Worm (Caenorhabditis elegans) whole organism, late embryonic: ENCODE data around the gene wnk-1.
A peak's percentile ranks its signal among the peaks of the same experiment; 100 is the strongest.
"Not testable (repeated sequence)": the region's sequence is repeated elsewhere in the genome, so short reads cannot be mapped to it uniquely, and the experiment has no call there.

Experiments
- C38D4.7 ChIP-seq: fragments of 200-800 bp; sonication (Bioruptor generic); optimal IDR thresholded peaks from 2 replicates; lab custom pipeline; 2018; ENCODE audit warnings: mild to moderate bottlenecking, missing genetic modification characterization, moderate library complexity, missing compliant biosample characterization
- Y22D7AL.16 ChIP-seq: sonication (generic microtip); optimal IDR thresholded peaks from 2 replicates; lab custom pipeline; 2016; ENCODE audit warnings: missing genetic modification characterization, missing compliant biosample characterization
- ahr-1 ChIP-seq: sonication (generic microtip); optimal IDR thresholded peaks from 2 replicates; lab custom pipeline; 2016; ENCODE audit warnings: missing genetic modification characterization, missing compliant biosample characterization
- ama-1 ChIP-seq: fragments of 150-350 bp; optimal IDR thresholded peaks from 2 replicates; lab custom pipeline; 2014
- ceh-14 ChIP-seq: sonication (generic microtip); optimal IDR thresholded peaks from 2 replicates; lab custom pipeline; 2016; ENCODE audit warnings: missing genotype, missing genetic modification characterization, missing compliant biosample characterization
- ceh-24 ChIP-seq: sonication (generic microtip); optimal IDR thresholded peaks from 2 replicates; lab custom pipeline; 2016; ENCODE audit warnings: mild to moderate bottlenecking, missing genetic modification characterization, missing compliant biosample characterization
- ceh-30 ChIP-seq: fragments of 150-350 bp; optimal IDR thresholded peaks from 2 replicates; lab custom pipeline; 2014; ENCODE audit warnings: missing biosample characterization, missing genetic modification characterization
- ceh-31 ChIP-seq: sonication (generic microtip); optimal IDR thresholded peaks from 2 replicates; lab custom pipeline; 2016; ENCODE audit warnings: missing genetic modification characterization, missing compliant biosample characterization
- ceh-34 ChIP-seq: sonication (generic microtip); optimal IDR thresholded peaks from 2 replicates; lab custom pipeline; 2016; ENCODE audit warnings: mild to moderate bottlenecking, missing genetic modification characterization, missing compliant biosample characterization
- ceh-48 ChIP-seq: sonication (generic microtip); optimal IDR thresholded peaks from 2 replicates; lab custom pipeline; 2016; ENCODE audit warnings: missing genetic modification characterization, inconsistent platforms, missing compliant biosample characterization
- ceh-6 ChIP-seq: fragments of 200-800 bp; sonication (Bioruptor generic); optimal IDR thresholded peaks from 2 replicates; lab custom pipeline; 2018; ENCODE audit warnings: mild to moderate bottlenecking, missing genetic modification characterization, missing compliant biosample characterization
- ceh-9 ChIP-seq: sonication (generic microtip); optimal IDR thresholded peaks from 2 replicates; lab custom pipeline; 2016; ENCODE audit warnings: mild to moderate bottlenecking, missing genetic modification characterization, inconsistent platforms, missing compliant biosample characterization
- che-1 ChIP-seq: sonication (generic microtip); optimal IDR thresholded peaks from 2 replicates; lab custom pipeline; 2016; ENCODE audit warnings: mild to moderate bottlenecking, missing genetic modification characterization, missing compliant biosample characterization
- dve-1 ChIP-seq: sonication (generic microtip); optimal IDR thresholded peaks from 2 replicates; lab custom pipeline; 2017; ENCODE audit warnings: antibody characterized with exemption, mild to moderate bottlenecking, missing genetic modification characterization, missing compliant biosample characterization
- elt-2 ChIP-seq: sonication (generic microtip); optimal IDR thresholded peaks from 2 replicates; lab custom pipeline; 2016; ENCODE audit warnings: missing genetic modification reagents, missing genetic modification characterization, missing compliant biosample characterization
- ets-4 ChIP-seq: sonication (generic microtip); optimal IDR thresholded peaks from 2 replicates; lab custom pipeline; 2016; ENCODE audit warnings: missing genetic modification characterization, missing compliant biosample characterization
- fax-1 ChIP-seq: sonication (generic microtip); optimal IDR thresholded peaks from 2 replicates; lab custom pipeline; 2016; ENCODE audit warnings: missing genotype, missing genetic modification characterization, missing compliant biosample characterization
- fkh-6 ChIP-seq: sonication (generic microtip); optimal IDR thresholded peaks from 2 replicates; lab custom pipeline; 2016; ENCODE audit warnings: missing genetic modification characterization, missing compliant biosample characterization
- gmeb-2 ChIP-seq: sonication (generic microtip); optimal IDR thresholded peaks from 2 replicates; lab custom pipeline; 2016; ENCODE audit warnings: missing genetic modification characterization, inconsistent platforms, missing compliant biosample characterization
- hlh-13 ChIP-seq: fragments of 200-800 bp; sonication (Bioruptor generic); optimal IDR thresholded peaks from 2 replicates; lab custom pipeline; 2018; ENCODE audit warnings: mild to moderate bottlenecking, missing genetic modification characterization, missing compliant biosample characterization
- hlh-15 ChIP-seq: sonication (generic microtip); optimal IDR thresholded peaks from 2 replicates; lab custom pipeline; 2016; ENCODE audit warnings: missing genetic modification characterization, missing compliant biosample characterization
- hlh-6 ChIP-seq: sonication (generic microtip); optimal IDR thresholded peaks from 2 replicates; lab custom pipeline; 2016; ENCODE audit warnings: missing genotype, missing genetic modification characterization, missing compliant biosample characterization
- hlh-8 ChIP-seq: sonication (generic microtip); optimal IDR thresholded peaks from 2 replicates; lab custom pipeline; 2016; ENCODE audit warnings: missing genotype, missing genetic modification characterization, missing compliant biosample characterization
- lim-6 ChIP-seq: sonication (generic microtip); optimal IDR thresholded peaks from 2 replicates; lab custom pipeline; 2016; ENCODE audit warnings: missing genetic modification characterization, missing compliant biosample characterization
- lin-11 ChIP-seq: fragments of 200-800 bp; sonication (Bioruptor generic); optimal IDR thresholded peaks from 2 replicates; lab custom pipeline; 2018; ENCODE audit warnings: mild to moderate bottlenecking, missing genetic modification characterization, missing compliant biosample characterization
- nhr-11 ChIP-seq: fragments of 150-350 bp; optimal IDR thresholded peaks from 2 replicates; lab custom pipeline; 2014; ENCODE audit warnings: missing biosample characterization, missing genetic modification characterization
- nhr-232 ChIP-seq: sonication (generic microtip); optimal IDR thresholded peaks from 2 replicates; lab custom pipeline; 2016; ENCODE audit warnings: missing genetic modification characterization, missing compliant biosample characterization
- npax-4 ChIP-seq: sonication (generic microtip); optimal IDR thresholded peaks from 2 replicates; lab custom pipeline; 2016; ENCODE audit warnings: missing genetic modification characterization, missing compliant biosample characterization
- odd-2 ChIP-seq: sonication (generic microtip); optimal IDR thresholded peaks from 2 replicates; lab custom pipeline; 2017; ENCODE audit warnings: antibody characterized with exemption, mild to moderate bottlenecking, missing genetic modification characterization, missing compliant biosample characterization
- pag-3 ChIP-seq: sonication (generic microtip); optimal IDR thresholded peaks from 2 replicates; lab custom pipeline; 2016; ENCODE audit warnings: missing compliant biosample characterization, missing genetic modification characterization, borderline replicate concordance
- pat-9 ChIP-seq: fragments of 200-800 bp; sonication (Bioruptor generic); optimal IDR thresholded peaks from 2 replicates; lab custom pipeline; 2018; ENCODE audit warnings: mild to moderate bottlenecking, missing genetic modification characterization, moderate library complexity, missing compliant biosample characterization
- pax-1 ChIP-seq: fragments of 150-350 bp; optimal IDR thresholded peaks from 2 replicates; lab custom pipeline; 2014; ENCODE audit warnings: missing biosample characterization, missing genetic modification characterization
- pha-2 ChIP-seq: sonication (generic microtip); optimal IDR thresholded peaks from 2 replicates; lab custom pipeline; 2017; ENCODE audit warnings: mild to moderate bottlenecking, missing genetic modification characterization, missing compliant biosample characterization
- pha-4 ChIP-seq: fragments of 150-350 bp; optimal IDR thresholded peaks from 2 replicates; lab custom pipeline; 2018; ENCODE audit warnings: missing biosample characterization, missing genetic modification reagents, missing genetic modification characterization
- ref-2 ChIP-seq: sonication (generic microtip); optimal IDR thresholded peaks from 2 replicates; lab custom pipeline; 2016; ENCODE audit warnings: missing genetic modification characterization, missing compliant biosample characterization
- sox-2 ChIP-seq: fragments of 200-800 bp; sonication (Bioruptor generic); IDR thresholded peaks from 2 replicates; pipeline ENCODE4 v1.3.6; 2022; ENCODE audit warnings: missing genetic modification reagents, missing genetic modification characterization, missing compliant biosample characterization
- syd-9 ChIP-seq: sonication (generic microtip); optimal IDR thresholded peaks from 2 replicates; lab custom pipeline; 2016; ENCODE audit warnings: mild to moderate bottlenecking, missing genetic modification characterization, moderate library complexity, missing compliant biosample characterization
- tbx-7 ChIP-seq: sonication (generic microtip); optimal IDR thresholded peaks from 2 replicates; lab custom pipeline; 2016; ENCODE audit warnings: missing genotype, missing genetic modification characterization, missing compliant biosample characterization
- unc-86 ChIP-seq: sonication (generic microtip); optimal IDR thresholded peaks from 2 replicates; lab custom pipeline; 2016; ENCODE audit warnings: missing genetic modification characterization, missing compliant biosample characterization
- zip-5 ChIP-seq: sonication (generic microtip); optimal IDR thresholded peaks from 2 replicates; lab custom pipeline; 2016; ENCODE audit warnings: missing genetic modification characterization, missing compliant biosample characterization
- ztf-16 ChIP-seq: sonication (generic microtip); optimal IDR thresholded peaks from 2 replicates; lab custom pipeline; 2017; ENCODE audit warnings: missing genetic modification characterization, missing compliant biosample characterization

The wnk-1 gene

DNA sequence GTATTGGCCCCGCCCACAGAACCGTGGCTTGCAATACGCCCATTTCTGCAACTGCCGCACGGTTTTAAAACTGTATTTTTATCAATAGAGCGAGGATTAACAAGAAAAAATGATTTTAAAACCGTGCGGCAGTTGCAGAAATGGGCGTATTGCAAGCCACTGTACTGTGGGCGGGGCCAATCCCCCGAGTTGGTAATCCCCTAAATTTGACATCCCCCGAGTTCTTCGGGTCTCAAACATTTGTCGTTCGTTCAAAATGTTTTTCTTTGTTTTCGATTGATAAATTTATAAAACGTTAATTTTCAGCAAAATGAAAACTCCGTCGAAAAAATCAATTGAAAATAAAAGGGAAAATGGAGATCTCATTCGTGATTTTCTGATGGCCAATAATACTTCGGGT lies 49.3 kb downstream of the wnk-1 start, which contains the start of gene Y11D7A.7:
TSS of gene Y11D7A.7 (plus strand) at position 301 of the 400 bp plus-strand sequence.
- TF ChIP-seq hlh-15; unc-86; ztf-16 (tag; lab: Kevin White, UChicago): not testable (repeated sequence)

DNA sequence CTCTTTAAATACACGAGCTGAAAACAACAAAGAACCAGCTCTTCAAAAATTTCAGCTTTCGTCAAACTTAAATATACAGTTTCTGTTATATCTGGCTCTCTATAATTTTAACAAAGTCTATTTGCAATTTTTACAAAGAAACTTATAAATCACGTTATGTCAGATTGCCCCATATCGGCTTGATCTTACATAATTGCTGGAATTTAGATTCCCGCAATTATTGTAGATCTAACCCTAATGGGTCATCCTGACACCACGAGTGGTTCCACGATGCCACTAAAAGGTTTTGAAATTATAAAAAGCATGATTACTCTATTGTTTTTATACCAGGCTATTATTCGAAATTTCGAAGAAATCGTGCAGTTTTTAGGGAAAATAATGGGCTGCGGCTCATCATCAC lies 51.2 kb downstream of the wnk-1 start, which contains the start of gene Y11D7A.8:
TSS of gene Y11D7A.8 (plus strand) at position 301 of the 400 bp plus-strand sequence.
- TF ChIP-seq gmeb-2 (tag; lab: Kevin White, UChicago) (no peak), pha-2 (tag; lab: Kevin White, UChicago) (no peak), pha-4 (no peak)

ce11 chrIV:9256017-9256416 lies 56.1 kb downstream of the wnk-1 start, which contains the start of gene Y11D7A.9:
TSS of gene Y11D7A.9 (minus strand) at chrIV:9256117.
- TF ChIP-seq lim-6 (tag; lab: Kevin White, UChicago): no peak
- no peak for TF ChIP-seq ceh-48 (tag; lab: Kevin White, UChicago)
- no peak for TF ChIP-seq ama-1 (lab: Kevin White, UChicago)
- no peak for TF ChIP-seq hlh-8
- no peak for TF ChIP-seq ceh-34
- TF ChIP-seq fkh-6: no peak
- TF ChIP-seq ceh-24 (tag; lab: Kevin White, UChicago): no peak
- no peak for TF ChIP-seq odd-2 (tag; lab: Kevin White, UChicago)
- TF ChIP-seq pha-2 (tag; lab: Kevin White, UChicago): no peak
- TF ChIP-seq elt-2 (tag; lab: Kevin White, UChicago): no peak
- no peak for TF ChIP-seq ceh-6 (GFP tag; lab: Kevin White, UChicago)
- TF ChIP-seq ahr-1 (tag; lab: Kevin White, UChicago): no peak
- no peak for TF ChIP-seq hlh-6 (tag; lab: Kevin White, UChicago)
- TF ChIP-seq syd-9 (tag; lab: Kevin White, UChicago): no peak
- no peak for TF ChIP-seq Y22D7AL.16 (tag; lab: Kevin White, UChicago)
- no peak for TF ChIP-seq sox-2 (GFP tag; lab: Robert Waterston, UW)
- TF ChIP-seq, all 69 proteins: peak for 0

- TF ChIP-seq fax-1 (tag; lab: Kevin White, UChicago) (no peak), ceh-6 (GFP tag; lab: Kevin White, UChicago) (no peak), che-1 (tag; lab: Kevin White, UChicago) (no peak), lin-11 (tag; lab: Kevin White, UChicago) (no peak), pat-9 (tag; lab: Kevin White, UChicago) (no peak), tbx-7 (tag; lab: Kevin White, UChicago) (no peak), pax-1 (tag; lab: Kevin White, UChicago) (no peak), zip-5 (tag; lab: Kevin White, UChicago) (no peak), nhr-232 (tag; lab: Kevin White, UChicago) (no peak), elt-2 (tag; lab: Kevin White, UChicago) (no peak)
Observed at ce11 chrIV:9256865-9257264, 57.0 kb downstream of the wnk-1 start.

- TF ChIP-seq pag-3 (tag; lab: Kevin White, UChicago) (no peak), ama-1 (lab: Kevin White, UChicago) (peak; percentile 25)
Observed at ce11 chrIV:9258547-9258946, 58.6 kb downstream of the wnk-1 start.

ce11 chrIV:9259687-9260086 lies 59.8 kb downstream of the wnk-1 start, which contains the start of gene Y11D7A.10:
TSS of gene Y11D7A.10 (minus strand) at chrIV:9259768.
- TF ChIP-seq ceh-31 (tag; lab: Kevin White, UChicago) (no peak), ets-4 (tag; lab: Kevin White, UChicago) (no peak), dve-1 (no peak), ahr-1 (tag; lab: Kevin White, UChicago) (no peak), C38D4.7 (GFP tag; lab: Kevin White, UChicago) (no peak), ceh-9 (tag; lab: Kevin White, UChicago) (no peak), lin-11 (tag; lab: Kevin White, UChicago) (no peak), gmeb-2 (tag; lab: Kevin White, UChicago) (no peak), ceh-14 (no peak), ref-2 (tag; lab: Kevin White, UChicago) (no peak), ceh-30 (tag; lab: Kevin White, UChicago) (no peak), ceh-6 (GFP tag; lab: Kevin White, UChicago) (no peak), hlh-15 (no peak), odd-2 (tag; lab: Kevin White, UChicago) (no peak), nhr-11 (tag; lab: Kevin White, UChicago) (no peak), pax-1 (tag; lab: Kevin White, UChicago) (no peak), npax-4 (no peak), hlh-13 (no peak), ztf-16 (tag; lab: Kevin White, UChicago) (no peak)
